Fruit fly (Drosophila melanogaster): ENCODE data around the gene CG9215.

CG9215 gene

dm6 chrX:15554256-15554678 lies 28.4 kb downstream of the CG9215 start, which contains the start of gene Ac13E (continued):
- TF ChIP-seq CG4820 (GFP tag; optimal IDR thresholded peaks at IDR 0.05): peak; percentile 81
- TF ChIP-seq CG8281 (tag; optimal IDR thresholded peaks at IDR 0.05): peak; percentile 73
- TF ChIP-seq CG18262 (tag; optimal IDR thresholded peaks at IDR 0.05): peak; percentile 93
- no peak for TF ChIP-seq cg (GFP tag; optimal IDR thresholded peaks at IDR 0.05)
- peak; percentile 75 for TF ChIP-seq H15 (GFP tag; IDR thresholded peaks at IDR 0.05)
- TF ChIP-seq pan (optimal IDR thresholded peaks at IDR 0.05): no peak
- TF ChIP-seq pan (GFP tag; optimal IDR thresholded peaks at IDR 0.05 in 1 of 2, IDR thresholded peaks at IDR 0.05 in 1 of 2): peak in 1 of 2 experiments; percentile 87
- no peak for TF ChIP-seq usp (GFP tag; optimal IDR thresholded peaks at IDR 0.05)
- peak; percentile 75 for TF ChIP-seq ase (GFP tag; IDR thresholded peaks at IDR 0.05)
- peak; percentile 89 for TF ChIP-seq phol (tag; optimal IDR thresholded peaks at IDR 0.05)
- TF ChIP-seq MESR4 (GFP tag; optimal IDR thresholded peaks at IDR 0.05): no peak
- TF ChIP-seq CG10366 (GFP tag; IDR thresholded peaks at IDR 0.05): peak; percentile 82
- TF ChIP-seq B-H2 (GFP tag; optimal IDR thresholded peaks at IDR 0.05): peak; percentile 79
- TF ChIP-seq CG3407 (GFP tag; optimal IDR thresholded peaks at IDR 0.05): peak; percentile 83
- TF ChIP-seq luna (GFP tag; optimal IDR thresholded peaks at IDR 0.05): no peak
- peak; percentile 70 for TF ChIP-seq Fer2 (tag; optimal IDR thresholded peaks at IDR 0.05)
- TF ChIP-seq CG32532 (GFP tag; IDR thresholded peaks at IDR 0.05): peak; percentile 87
- peak; percentile 56; the same call in 2 of the 3 replicates for TF ChIP-seq CG7963 (GFP tag; IDR thresholded peaks at IDR 0.05; ENCODE audit: partially characterized antibody)
- no peak for TF ChIP-seq BEAF-32 (GFP tag; optimal IDR thresholded peaks at IDR 0.05)
- TF ChIP-seq ranshi (GFP tag; IDR thresholded peaks at IDR 0.05): peak; percentile 86
- TF ChIP-seq slbo (GFP tag; IDR thresholded peaks at IDR 0.05): peak; percentile 85
- TF ChIP-seq E2f1 (GFP tag; IDR thresholded peaks at IDR 0.05): peak; percentile 83
- TF ChIP-seq CG15269 (tag; optimal IDR thresholded peaks at IDR 0.05): peak; percentile 93
- TF ChIP-seq CG10654 (GFP tag; optimal IDR thresholded peaks at IDR 0.05): peak; percentile 77
- peak; percentile 93 for TF ChIP-seq CG2678 (tag; optimal IDR thresholded peaks at IDR 0.05)
- TF ChIP-seq CG10267 (tag; optimal IDR thresholded peaks at IDR 0.05): peak; percentile 82
- peak; percentile 86 for TF ChIP-seq CG14710 (tag; optimal IDR thresholded peaks at IDR 0.05)
- TF ChIP-seq jumu (GFP tag; optimal IDR thresholded peaks at IDR 0.05): peak; percentile 80
- peak; percentile 89 to 90 for TF ChIP-seq bsh (GFP tag; optimal IDR thresholded peaks at IDR 0.05)
- TF ChIP-seq HHEX (GFP tag; optimal IDR thresholded peaks at IDR 0.05): peak; percentile 89
- TF ChIP-seq CG8944 (GFP tag; optimal IDR thresholded peaks at IDR 0.05): peak; percentile 72
- TF ChIP-seq stwl (tag; optimal IDR thresholded peaks at IDR 0.05): no peak
- peak; percentile 76 for TF ChIP-seq CG12155 (GFP tag; optimal IDR thresholded peaks at IDR 0.05)
- peak; percentile 71 for TF ChIP-seq CG18011 (GFP tag; optimal IDR thresholded peaks at IDR 0.05)
- TF ChIP-seq CG11398 (GFP tag; optimal IDR thresholded peaks at IDR 0.05): peak; percentile 49
- peak; percentile 69 for TF ChIP-seq CG34422 (GFP tag; IDR thresholded peaks at IDR 0.05)
- peak; percentile 79 for TF ChIP-seq tap (tag; optimal IDR thresholded peaks at IDR 0.05)
- TF ChIP-seq dm (GFP tag; optimal IDR thresholded peaks at IDR 0.05): peak; percentile 70
- peak; percentile 93 for TF ChIP-seq CG2712 (tag; optimal IDR thresholded peaks at IDR 0.05)
- peak; percentile 85 for TF ChIP-seq Fer3 (tag; optimal IDR thresholded peaks at IDR 0.05)
- peak; percentile 70 for TF ChIP-seq corto (GFP tag; optimal IDR thresholded peaks at IDR 0.05)
- TF ChIP-seq seq (GFP tag; IDR thresholded peaks at IDR 0.05): peak; percentile 85
- TF ChIP-seq fu2 (GFP tag; optimal IDR thresholded peaks at IDR 0.05): peak; percentile 59
- peak; percentile 63 for TF ChIP-seq CG30020 (tag; optimal IDR thresholded peaks at IDR 0.05)
- peak; percentile 91 for TF ChIP-seq CG18619 (GFP tag; optimal IDR thresholded peaks at IDR 0.05)
- peak; percentile 71 for TF ChIP-seq rib (GFP tag; IDR thresholded peaks at IDR 0.05)
- no peak for TF ChIP-seq CkIIα-i1 (GFP tag; IDR thresholded peaks at IDR 0.05)
- TF ChIP-seq Sry-β (GFP tag; optimal IDR thresholded peaks at IDR 0.05): peak; percentile 34
- peak; percentile 22 for TF ChIP-seq CG14965 (GFP tag; optimal IDR thresholded peaks at IDR 0.05; ENCODE audit: borderline replicate concordance)
- TF ChIP-seq so (GFP tag; IDR thresholded peaks at IDR 0.05): peak; percentile 92
- peak; percentile 71 for TF ChIP-seq maf-S (GFP tag; optimal IDR thresholded peaks at IDR 0.05)

All from whole organism, embryonic.